Worm (Caenorhabditis elegans) whole organism, L4 larva: Measurements from ENCODE around the gene cnc-2.

Experiments
- F49E8.2 ChIP-seq: sonication (generic microtip); optimal IDR thresholded peaks from 2 replicates; lab custom pipeline; 2016; ENCODE audit warnings: missing compliant biosample characterization, mild to moderate bottlenecking, missing genetic modification characterization, borderline replicate concordance
- Y48G9A.11 ChIP-seq: fragments of 200-800 bp; sonication (Bioruptor generic); IDR thresholded peaks from 2 replicates; pipeline ENCODE4 v1.3.6; 2022; ENCODE audit warnings: missing genetic modification reagents, missing genetic modification characterization, missing compliant biosample characterization
- ZK546.5 ChIP-seq, 2 experiments: sonication (generic microtip); optimal IDR thresholded peaks; 2 replicates each; lab custom pipeline; 2017; ENCODE audit warnings: missing biosample characterization in 2 of 2, missing genetic modification characterization in 2 of 2
- aha-1 ChIP-seq: fragments of 150-350 bp; peaks from one replicate; lab custom pipeline; 2014; ENCODE audit warnings: missing biosample characterization, missing genetic modification characterization
- ctbp-1 ChIP-seq: fragments of 200-800 bp; sonication (Bioruptor generic); IDR thresholded peaks from 2 replicates; pipeline ENCODE4 v1.3.6; 2022; ENCODE audit warnings: missing genetic modification reagents, missing genetic modification characterization, missing compliant biosample characterization
- dmd-6 ChIP-seq: fragments of 200-800 bp; sonication (Bioruptor generic); IDR thresholded peaks from 2 replicates; pipeline ENCODE4 v1.3.6; 2022; ENCODE audit warnings: missing genetic modification reagents, missing genetic modification characterization, missing compliant biosample characterization
- dpl-1 ChIP-seq: fragments of 150-350 bp; optimal IDR thresholded peaks from 2 replicates; lab custom pipeline; 2014; ENCODE audit warnings: missing biosample characterization, missing genetic modification reagents, missing genetic modification characterization
- dve-1 ChIP-seq: sonication (generic microtip); optimal IDR thresholded peaks from 2 replicates; lab custom pipeline; 2017; ENCODE audit warnings: antibody characterized with exemption, mild to moderate bottlenecking, missing genetic modification characterization, missing compliant biosample characterization; ENCODE audit not compliant: insufficient read depth
- egl-43 ChIP-seq: fragments of 200-800 bp; sonication (Bioruptor generic); IDR thresholded peaks from 2 replicates; pipeline ENCODE4 v1.3.6; 2022; ENCODE audit warnings: missing genetic modification reagents, missing genetic modification characterization, missing compliant biosample characterization
- gei-8 ChIP-seq: fragments of 200-800 bp; sonication (Bioruptor generic); optimal IDR thresholded peaks from 2 replicates; lab custom pipeline; 2018; ENCODE audit warnings: mild to moderate bottlenecking, missing genetic modification characterization, missing compliant biosample characterization
- hlh-11 ChIP-seq: fragments of 200-800 bp; sonication (Bioruptor generic); optimal IDR thresholded peaks from 2 replicates; lab custom pipeline; 2018; ENCODE audit warnings: mild to moderate bottlenecking, missing genetic modification characterization, missing compliant biosample characterization
- hlh-30 ChIP-seq: sonication (generic microtip); optimal IDR thresholded peaks from 2 replicates; lab custom pipeline; 2017; ENCODE audit warnings: antibody characterized with exemption, mild to moderate bottlenecking, missing genetic modification characterization, missing compliant biosample characterization; ENCODE audit not compliant: insufficient read depth
- hmg-1.1 ChIP-seq: fragments of 200-800 bp; sonication (Bioruptor generic); IDR thresholded peaks from 2 replicates; pipeline ENCODE4 v1.3.6; 2022; ENCODE audit warnings: missing genetic modification reagents, missing genetic modification characterization, missing compliant biosample characterization
- lin-1 ChIP-seq: fragments of 200-800 bp; sonication (Bioruptor generic); IDR thresholded peaks from 2 replicates; pipeline ENCODE4 v1.3.6; 2022; ENCODE audit warnings: missing genetic modification reagents, missing genetic modification characterization, missing compliant biosample characterization
- lin-29 ChIP-seq: fragments of 200-800 bp; sonication (Bioruptor generic); IDR thresholded peaks from 2 replicates; pipeline ENCODE4 v1.3.6; 2022; ENCODE audit warnings: missing genetic modification reagents, missing genetic modification characterization, missing compliant biosample characterization
- lin-38 ChIP-seq: fragments of 200-800 bp; sonication (Bioruptor generic); IDR thresholded peaks from 2 replicates; pipeline ENCODE4 v1.3.6; 2022; ENCODE audit warnings: missing genetic modification reagents, missing genetic modification characterization, missing compliant biosample characterization
- mdl-1 ChIP-seq, 2 experiments: fragments of 150-350 bp in 1 of 2; sonication (generic microtip) in 1 of 2; optimal IDR thresholded peaks; 2 replicates each; lab custom pipeline; 2014 to 2017; ENCODE audit warnings: missing biosample characterization in 2 of 2, missing genetic modification characterization in 2 of 2
- mdt-29 ChIP-seq: fragments of 200-800 bp; sonication (Bioruptor generic); IDR thresholded peaks from 2 replicates; pipeline ENCODE4 v1.3.6; 2022; ENCODE audit warnings: missing genetic modification reagents, missing genetic modification characterization, missing compliant biosample characterization
- mep-1 ChIP-seq: fragments of 150-350 bp; sonication (generic microtip); optimal IDR thresholded peaks from 3 replicates; lab custom pipeline; 2014; ENCODE audit warnings: missing biosample characterization, missing genetic modification characterization
- mes-2 ChIP-seq: sonication (generic microtip); optimal IDR thresholded peaks from 2 replicates; lab custom pipeline; 2016; ENCODE audit warnings: missing genotype, mild to moderate bottlenecking, missing genetic modification characterization, missing compliant biosample characterization; ENCODE audit not compliant: poor library complexity, severe bottlenecking
- nhr-10 ChIP-seq: fragments of 150-350 bp; optimal IDR thresholded peaks from 2 replicates; lab custom pipeline; 2014; ENCODE audit warnings: missing biosample characterization, missing genetic modification characterization
- nhr-28 ChIP-seq: fragments of 150-350 bp; optimal IDR thresholded peaks from 2 replicates; lab custom pipeline; 2014; ENCODE audit warnings: missing biosample characterization, missing genetic modification characterization
- nhr-41 ChIP-seq: fragments of 200-800 bp; sonication (Bioruptor generic); IDR thresholded peaks from 2 replicates; pipeline ENCODE4 v1.3.6; 2022; ENCODE audit warnings: missing genetic modification reagents, missing genetic modification characterization, missing compliant biosample characterization
- nhr-42 ChIP-seq: fragments of 200-800 bp; sonication (Bioruptor generic); IDR thresholded peaks from 2 replicates; pipeline ENCODE4 v1.3.6; 2022; ENCODE audit warnings: missing genetic modification characterization, missing compliant biosample characterization
- nhr-6 ChIP-seq: fragments of 150-350 bp; optimal IDR thresholded peaks from 2 replicates; lab custom pipeline; 2014; ENCODE audit warnings: missing biosample characterization, missing genetic modification characterization
- nhr-77 ChIP-seq: fragments of 150-350 bp; optimal IDR thresholded peaks from 2 replicates; lab custom pipeline; 2014; ENCODE audit warnings: missing biosample characterization, missing genetic modification characterization
- rbr-2 ChIP-seq: sonication (generic microtip); optimal IDR thresholded peaks from 2 replicates; lab custom pipeline; 2016; ENCODE audit warnings: missing genotype, missing genetic modification characterization, missing compliant biosample characterization
- saeg-2 ChIP-seq: fragments of 200-800 bp; sonication (Bioruptor generic); IDR thresholded peaks from 2 replicates; pipeline ENCODE4 v1.3.6; 2022; ENCODE audit warnings: missing genetic modification reagents, missing genetic modification characterization, missing compliant biosample characterization
- snpc-4 ChIP-seq: fragments of 150-350 bp; optimal IDR thresholded peaks from 2 replicates; lab custom pipeline; 2014; ENCODE audit warnings: missing biosample characterization, missing genetic modification characterization
- spr-1 ChIP-seq: sonication (generic microtip); optimal IDR thresholded peaks from 2 replicates; lab custom pipeline; 2016; ENCODE audit warnings: mild to moderate bottlenecking, missing genetic modification characterization, missing compliant biosample characterization
- unc-39 ChIP-seq: sonication (generic microtip); optimal IDR thresholded peaks from 2 replicates; lab custom pipeline; 2017; ENCODE audit warnings: missing biosample characterization, missing genetic modification characterization
- unc-62 ChIP-seq, 3 experiments: fragments of 150-350 bp in 1 of 3; sonication (generic microtip); optimal IDR thresholded peaks in 2 of 3; peaks in 1 of 3; 1 replicate in 1 of 3; 2 replicates in 2 of 3; lab custom pipeline; 2014 to 2017; ENCODE audit warnings: missing biosample characterization in 3 of 3, missing genetic modification characterization in 3 of 3, missing genetic modification reagents in 3 of 3, missing genotype in 1 of 3
- zfp-3 ChIP-seq: fragments of 200-800 bp; sonication (Bioruptor generic); conservative IDR thresholded peaks from 2 replicates; pipeline ENCODE4 v1.3.6; 2022; ENCODE audit warnings: missing genetic modification reagents, missing genetic modification characterization, missing compliant biosample characterization
- zip-11 ChIP-seq: fragments of 200-800 bp; sonication (Bioruptor generic); IDR thresholded peaks from 2 replicates; pipeline ENCODE4 v1.3.6; 2022; ENCODE audit warnings: missing genetic modification characterization, missing compliant biosample characterization
- ztf-7 ChIP-seq: fragments of 150-350 bp; optimal IDR thresholded peaks from 2 replicates; lab custom pipeline; 2014; ENCODE audit warnings: missing biosample characterization, missing genetic modification characterization

Gene cnc-2

DNA sequence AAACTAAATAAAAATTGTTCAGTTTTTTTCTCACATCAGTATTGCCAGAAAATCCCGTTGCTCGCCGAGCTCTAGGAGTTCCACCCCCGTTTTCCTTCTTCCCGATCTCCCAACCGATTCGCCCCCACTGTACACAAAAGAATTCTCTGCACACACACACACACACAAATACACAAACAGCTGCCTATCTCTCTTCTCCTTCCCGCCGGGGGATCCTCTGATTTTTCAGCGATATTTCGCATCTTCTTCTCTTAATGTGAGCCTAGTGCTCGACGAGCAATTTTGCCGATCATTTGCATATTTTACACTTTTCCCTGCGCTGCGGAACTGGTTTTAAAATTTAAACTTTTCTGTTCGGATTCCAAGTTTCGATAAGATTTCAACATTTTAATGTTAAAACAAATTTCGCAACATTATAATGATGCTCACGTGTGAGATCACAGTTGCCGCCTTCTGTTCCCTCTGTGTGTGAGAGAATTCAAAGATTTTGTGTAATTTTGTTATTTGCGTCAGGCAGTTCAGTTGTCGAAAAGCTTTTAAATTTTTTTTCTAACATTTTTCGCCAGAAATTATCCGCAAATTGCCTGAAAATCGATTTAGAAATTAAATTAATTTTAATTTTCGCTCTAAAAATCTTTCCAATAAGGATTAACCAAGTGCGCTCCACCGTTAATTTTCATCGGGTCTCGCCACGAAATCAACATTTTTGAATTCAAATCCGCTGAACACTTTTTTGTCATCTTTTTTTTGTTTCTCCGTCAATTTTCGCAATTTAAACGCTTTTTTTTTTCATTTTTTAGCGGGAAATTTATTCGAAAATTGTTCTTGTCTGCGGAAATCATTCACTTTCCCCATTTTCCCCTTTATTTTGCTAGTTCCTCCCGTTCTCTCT is 21.3 kb upstream of the cnc-2 start (continued):
- no peak for TF ChIP-seq nhr-41 (GFP tag; lab: Robert Waterston, UW)
- TF ChIP-seq lin-38 (GFP tag; lab: Robert Waterston, UW) = peak; percentile 95
- TF ChIP-seq gei-8 (GFP tag; lab: Kevin White, UChicago) = no peak
- no peak for TF ChIP-seq nhr-42 (GFP tag; lab: Robert Waterston, UW)
- TF ChIP-seq spr-1 (tag; lab: Kevin White, UChicago) = no peak
- no peak for TF ChIP-seq nhr-10 (tag; lab: Kevin White, UChicago)

ce11 chrV:1468905-1469304 is 18.9 kb upstream of the cnc-2 start:
- TF ChIP-seq spr-1 (tag; lab: Kevin White, UChicago) = no peak
- peak; percentile 91 for TF ChIP-seq aha-1

DNA sequence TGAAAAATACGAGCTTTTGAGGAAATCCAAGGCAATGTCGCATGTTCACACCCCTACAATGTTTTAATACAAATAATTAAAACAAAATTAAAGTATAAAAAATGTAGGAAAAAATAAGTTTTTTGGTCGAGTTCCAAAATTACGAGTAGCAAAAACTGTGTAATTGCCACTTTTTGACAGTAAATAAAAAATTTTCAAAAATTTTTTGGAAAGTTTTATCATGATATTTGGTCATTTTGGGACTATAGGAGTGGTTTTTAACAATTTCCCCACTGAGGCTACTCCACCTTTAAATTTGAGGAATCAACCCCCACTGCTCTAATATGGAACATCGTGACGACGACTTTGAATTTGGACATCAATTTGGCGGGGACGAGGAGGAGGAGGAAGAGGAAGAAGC is 17.5 kb upstream of the cnc-2 start, which contains the start of gene gid-8:
Gene gid-8, plus strand, starts transcription at position 301 of the 400 bp plus-strand sequence.
- no peak for TF ChIP-seq ztf-7 (tag; lab: Kevin White, UChicago)
- TF ChIP-seq F49E8.2 (tag; lab: Kevin White, UChicago) = no peak
- TF ChIP-seq ZK546.5 (tag; optimal IDR thresholded peaks at IDR 0.05; lab: Kevin White, UChicago) = no peak
- TF ChIP-seq snpc-4 (tag; lab: Kevin White, UChicago) = no peak
- TF ChIP-seq Y48G9A.11 (GFP tag; lab: Robert Waterston, UW) = no peak
- no peak for TF ChIP-seq dpl-1 (GFP tag; lab: Kevin White, UChicago)
- no peak for TF ChIP-seq nhr-77 (tag; lab: Kevin White, UChicago)
- no peak for TF ChIP-seq rbr-2
- no peak for TF ChIP-seq nhr-41 (GFP tag; lab: Robert Waterston, UW)
- TF ChIP-seq ctbp-1 (GFP tag; lab: Robert Waterston, UW) = no peak
- TF ChIP-seq mdt-29 (GFP tag; lab: Robert Waterston, UW) = no peak
- TF ChIP-seq hlh-30 (tag; lab: Kevin White, UChicago) = no peak
- no peak for TF ChIP-seq saeg-2
- TF ChIP-seq unc-39 = no peak

DNA sequence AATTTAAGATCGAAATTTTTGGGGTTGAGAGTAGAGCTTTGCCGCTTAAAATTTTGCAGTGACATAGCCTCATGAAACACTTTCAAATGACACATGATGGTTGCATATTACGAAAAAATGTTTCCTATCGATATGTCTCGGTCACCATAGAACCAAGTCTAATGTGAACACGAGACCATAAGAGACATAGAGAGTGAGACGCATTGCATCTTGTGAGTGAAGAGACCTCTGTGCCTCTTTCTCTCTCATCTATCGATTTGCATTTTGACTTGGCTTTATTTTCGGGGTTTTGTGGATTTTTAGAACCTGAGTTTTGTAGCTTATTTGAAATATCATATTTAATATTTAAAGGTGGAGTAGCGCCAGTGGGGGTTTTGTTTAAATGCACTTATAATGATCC is 17.0 kb upstream of the cnc-2 start:
- TF ChIP-seq hmg-1.1 (GFP tag; lab: Robert Waterston, UW) (peak; percentile 43; the same call in 1 of the 2 replicates), egl-43 (GFP tag; lab: Robert Waterston, UW) (no peak), mep-1 (tag; lab: Kevin White, UChicago) (peak; percentile 31), zip-11 (GFP tag; lab: Robert Waterston, UW) (no peak), hlh-11 (tag; lab: Kevin White, UChicago) (peak; percentile 42), lin-1 (GFP tag; lab: Robert Waterston, UW) (no peak), dmd-6 (GFP tag; lab: Robert Waterston, UW) (peak; percentile 50), nhr-6 (peak; percentile 32), zfp-3 (GFP tag; lab: Robert Waterston, UW) (no peak), mdl-1 (tag; optimal IDR thresholded peaks at IDR 0.05; lab: Kevin White, UChicago) (peak in 1 of 2 experiments; percentile 65), lin-29 (GFP tag; lab: Robert Waterston, UW) (no peak), dve-1 (tag; lab: Kevin White, UChicago) (peak; percentile 43), mes-2 (tag; lab: Kevin White, UChicago) (peak; percentile 57), nhr-28 (peak; percentile 36), unc-62 (GFP tag; optimal IDR thresholded peaks at IDR 0.05 in 1 of 2; lab: Kevin White, UChicago) (peak in 1 of 2 experiments; percentile 38), unc-62 (tag; optimal IDR thresholded peaks at IDR 0.05; lab: Kevin White, UChicago) (no peak), hlh-30 (tag; lab: Kevin White, UChicago) (peak; percentile 97)
